Worm (Caenorhabditis elegans) whole organism, L2 larva: ENCODE measurements around the gene srd-17.

Experiments
- ZK546.5 ChIP-seq: sonication (generic microtip); optimal IDR thresholded peaks from 2 replicates; lab custom pipeline; 2017; ENCODE audit warnings: missing biosample characterization, missing genetic modification characterization
- egl-27 ChIP-seq: sonication (generic microtip); optimal IDR thresholded peaks from 3 replicates; lab custom pipeline; 2017; ENCODE audit warnings: missing biosample characterization, missing genetic modification reagents, missing genetic modification characterization
- lin-11 ChIP-seq: fragments of 150-350 bp; sonication (generic microtip); optimal IDR thresholded peaks from 2 replicates; lab custom pipeline; 2014; ENCODE audit warnings: missing biosample characterization, missing genetic modification characterization, inconsistent platforms, mixed read lengths
- lin-39 ChIP-seq: fragments of 150-350 bp; optimal IDR thresholded peaks from 2 replicates; lab custom pipeline; 2014; ENCODE audit warnings: missing biosample characterization, missing genetic modification reagents, missing genetic modification characterization
- mdl-1 ChIP-seq, 2 experiments: fragments of 150-350 bp in 1 of 2; sonication (generic microtip) in 1 of 2; optimal IDR thresholded peaks; 2 replicates each; lab custom pipeline; 2017; ENCODE audit warnings: missing biosample characterization in 2 of 2, missing genetic modification characterization in 2 of 2
- nhr-10 ChIP-seq: sonication (generic microtip); optimal IDR thresholded peaks from 2 replicates; lab custom pipeline; 2017; ENCODE audit warnings: missing biosample characterization, missing genetic modification characterization
- snpc-4 ChIP-seq: fragments of 150-350 bp; optimal IDR thresholded peaks from 2 replicates; lab custom pipeline; 2014; ENCODE audit warnings: missing biosample characterization, missing genetic modification characterization
- unc-39 ChIP-seq: fragments of 150-350 bp; optimal IDR thresholded peaks from 2 replicates; lab custom pipeline; 2014; ENCODE audit warnings: missing biosample characterization, missing genetic modification characterization
- ztf-11 ChIP-seq: sonication (generic microtip); optimal IDR thresholded peaks from 2 replicates; lab custom pipeline; 2017; ENCODE audit warnings: missing biosample characterization, missing genetic modification characterization
- ztf-4 ChIP-seq: fragments of 150-350 bp; optimal IDR thresholded peaks from 2 replicates; lab custom pipeline; 2014; ENCODE audit warnings: missing biosample characterization, missing genetic modification characterization

DNA sequence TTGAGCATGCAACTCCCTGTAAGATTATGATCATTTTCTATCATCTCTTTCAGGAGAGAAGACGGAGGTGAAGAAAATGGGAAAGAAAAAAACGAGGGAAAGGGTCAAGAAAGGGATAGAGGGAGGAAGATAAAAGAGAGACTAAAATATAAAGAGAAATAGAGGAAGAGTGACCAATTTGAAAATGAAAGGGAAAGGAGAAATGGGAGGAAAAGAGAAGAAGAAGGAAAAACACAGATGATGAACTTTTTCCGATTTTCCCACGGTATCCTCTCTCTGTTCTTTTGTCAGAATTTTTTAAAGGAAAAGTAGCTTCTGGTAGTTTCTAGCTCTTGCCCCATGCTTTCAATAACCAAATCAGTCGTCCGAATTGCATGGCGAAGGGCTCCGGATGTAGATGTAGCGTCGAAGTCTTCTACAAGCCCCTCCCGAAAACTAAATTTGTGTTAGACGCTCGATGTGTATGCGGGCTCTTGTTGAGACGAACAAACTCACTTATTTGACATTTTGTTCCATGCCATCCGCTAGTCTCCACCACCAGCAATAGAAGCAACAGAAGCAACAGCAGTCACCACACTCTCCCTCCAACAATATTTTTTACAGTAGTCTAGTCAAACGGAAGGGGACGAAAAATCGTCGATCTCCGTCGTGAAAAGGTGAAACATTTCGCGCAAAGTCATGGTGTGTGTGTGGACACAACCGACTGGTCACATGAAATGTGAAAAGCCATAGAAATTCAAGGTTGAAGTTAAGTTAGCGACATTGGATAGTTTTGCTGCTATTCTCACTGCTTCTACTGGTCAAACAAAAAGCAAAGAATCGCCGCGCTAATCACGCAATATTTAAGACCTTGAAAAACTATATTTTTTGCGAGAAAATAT is 40.9 kb downstream of the srd-17 start, which contains the start of gene somi-1:
- TF ChIP-seq lin-11 (tag; lab: Kevin White, UChicago) (no peak), unc-39 (no peak), ztf-4 (no peak), egl-27 (peak; percentile 56), lin-39 (tag; lab: Kevin White, UChicago) (no peak), ZK546.5 (tag; lab: Kevin White, UChicago) (no peak), ztf-11 (tag; lab: Kevin White, UChicago) (no peak), snpc-4 (tag; lab: Kevin White, UChicago) (no peak), mdl-1 (tag; optimal IDR thresholded peaks at IDR 0.05; lab: Kevin White, UChicago) (no peak), nhr-10 (tag; lab: Kevin White, UChicago) (no peak)
